Worm (Caenorhabditis elegans) whole organism, mixed stage, embryonic: ENCODE measurements around the gene R04F11.3.

ENCODE experiments used
- ces-1 ChIP-seq: fragments of 150-350 bp; optimal IDR thresholded peaks from 2 replicates; lab custom pipeline; 2014; ENCODE audit warnings: missing biosample characterization, missing genetic modification reagents, missing genetic modification characterization
- elt-1 ChIP-seq: sonication (generic microtip); optimal IDR thresholded peaks from 2 replicates; lab custom pipeline; 2017; ENCODE audit warnings: missing genetic modification characterization, mild to moderate bottlenecking, missing compliant biosample characterization, antibody characterized with exemption, moderate library complexity, borderline replicate concordance; ENCODE audit not compliant: insufficient read depth
- elt-3 ChIP-seq: fragments of 150-350 bp; optimal IDR thresholded peaks from 2 replicates; lab custom pipeline; 2014; ENCODE audit warnings: missing biosample characterization, missing genetic modification characterization
- lin-13 ChIP-seq: fragments of 150-350 bp; optimal IDR thresholded peaks from 2 replicates; lab custom pipeline; 2014; ENCODE audit warnings: missing biosample characterization, missing genetic modification characterization
- lsy-2 ChIP-seq: fragments of 150-350 bp; optimal IDR thresholded peaks from 2 replicates; lab custom pipeline; 2014; ENCODE audit warnings: missing biosample characterization, missing genetic modification characterization
- mep-1 ChIP-seq: fragments of 150-350 bp; optimal IDR thresholded peaks from 2 replicates; lab custom pipeline; 2017; ENCODE audit warnings: missing biosample characterization, missing genetic modification reagents, missing genetic modification characterization, inconsistent platforms
- nhr-12 ChIP-seq: fragments of 150-350 bp; optimal IDR thresholded peaks from 2 replicates; lab custom pipeline; 2014; ENCODE audit warnings: missing biosample characterization, missing genetic modification characterization
- nhr-2 ChIP-seq: fragments of 150-350 bp; optimal IDR thresholded peaks from 2 replicates; lab custom pipeline; 2014; ENCODE audit warnings: missing biosample characterization, missing genetic modification characterization
- nhr-237 ChIP-seq: fragments of 150-350 bp; optimal IDR thresholded peaks from 2 replicates; lab custom pipeline; 2014; ENCODE audit warnings: missing biosample characterization, missing genetic modification characterization
- sptf-1 ChIP-seq: sonication (generic microtip); optimal IDR thresholded peaks from 2 replicates; lab custom pipeline; 2017; ENCODE audit warnings: mild to moderate bottlenecking, missing genetic modification characterization, moderate library complexity, missing compliant biosample characterization
- unc-62 ChIP-seq: fragments of 150-350 bp; optimal IDR thresholded peaks from 2 replicates; lab custom pipeline; 2014; ENCODE audit warnings: missing biosample characterization, missing genetic modification reagents, missing genetic modification characterization
- ztf-11 ChIP-seq: fragments of 150-350 bp; optimal IDR thresholded peaks from 2 replicates; lab custom pipeline; 2014; ENCODE audit warnings: missing biosample characterization, missing genetic modification characterization

- TF ChIP-seq unc-62 (GFP tag; lab: Kevin White, UChicago) (peak; percentile 50), nhr-12 (no peak), ces-1 (no peak), elt-1 (tag; lab: Kevin White, UChicago) (peak; percentile 87), sptf-1 (tag; lab: Kevin White, UChicago) (no peak), elt-3 (tag; lab: Kevin White, UChicago) (no peak), nhr-2 (tag; lab: Kevin White, UChicago) (no peak), ztf-11 (tag; lab: Kevin White, UChicago) (no peak), mep-1 (tag; lab: Kevin White, UChicago) (no peak), lin-13 (tag; lab: Kevin White, UChicago) (no peak), nhr-237 (no peak), lsy-2 (no peak)
Observed at ce11 chrV:12354193-12354830, 37.3 kb upstream of the R04F11.3 start.
